Worm (Caenorhabditis elegans) whole organism, L4 larva: ENCODE results near the gene F54C9.14.

ENCODE experiments used
- F44E2.7 ChIP-seq: fragments of 200-800 bp; sonication (Bioruptor generic); IDR thresholded peaks from 2 replicates; pipeline ENCODE4 v2.1.2; 2022; ENCODE audit warnings: missing genetic modification characterization, missing compliant biosample characterization
- F49E8.2 ChIP-seq: sonication (generic microtip); optimal IDR thresholded peaks from 2 replicates; lab custom pipeline; 2016; ENCODE audit warnings: missing compliant biosample characterization, mild to moderate bottlenecking, missing genetic modification characterization, borderline replicate concordance
- Y75B8A.6 ChIP-seq: fragments of 200-800 bp; sonication (Bioruptor generic); IDR thresholded peaks from 2 replicates; pipeline ENCODE4 v1.3.6; 2022; ENCODE audit warnings: missing genetic modification reagents, missing genetic modification characterization, missing compliant biosample characterization
- ZK546.5 ChIP-seq, 2 experiments: sonication (generic microtip); optimal IDR thresholded peaks; 2 replicates each; lab custom pipeline; 2017; ENCODE audit warnings: missing biosample characterization in 2 of 2, missing genetic modification characterization in 2 of 2
- arid-1 ChIP-seq: fragments of 200-800 bp; sonication (Bioruptor generic); conservative IDR thresholded peaks from 2 replicates; pipeline ENCODE4 v1.3.6; 2022; ENCODE audit warnings: missing genetic modification reagents, missing genetic modification characterization, missing compliant biosample characterization
- ceh-20 ChIP-seq: fragments of 200-800 bp; sonication (Bioruptor generic); IDR thresholded peaks from 2 replicates; pipeline ENCODE4 v1.3.6; 2022; ENCODE audit warnings: missing genetic modification reagents, missing genetic modification characterization, missing compliant biosample characterization
- ceh-32 ChIP-seq: sonication (generic microtip); optimal IDR thresholded peaks from 2 replicates; lab custom pipeline; 2016; ENCODE audit warnings: mild to moderate bottlenecking, missing genetic modification characterization, missing compliant biosample characterization; ENCODE audit not compliant: poor library complexity
- ceh-82 ChIP-seq: sonication (generic microtip); optimal IDR thresholded peaks from 2 replicates; lab custom pipeline; 2017; ENCODE audit warnings: missing biosample characterization, missing genetic modification characterization
- ces-1 ChIP-seq: fragments of 150-350 bp; sonication (generic microtip); optimal IDR thresholded peaks from 4 replicates; lab custom pipeline; 2014; ENCODE audit warnings: missing biosample characterization, missing genetic modification reagents, missing genetic modification characterization
- daf-16 ChIP-seq, 3 experiments: sonication (generic microtip); optimal IDR thresholded peaks; 2 replicates each; lab custom pipeline; 2016 to 2017; ENCODE audit warnings: missing genetic modification characterization in 3 of 3, missing genetic modification reagents in 3 of 3, mild to moderate bottlenecking in 2 of 3, missing compliant biosample characterization in 2 of 3, missing biosample characterization in 1 of 3, moderate library complexity in 1 of 3
- daf-8 ChIP-seq: fragments of 200-800 bp; sonication (Bioruptor generic); IDR thresholded peaks from 2 replicates; pipeline ENCODE4 v1.3.6; 2022; ENCODE audit warnings: missing genetic modification characterization, missing compliant biosample characterization
- dmd-6 ChIP-seq: fragments of 200-800 bp; sonication (Bioruptor generic); IDR thresholded peaks from 2 replicates; pipeline ENCODE4 v1.3.6; 2022; ENCODE audit warnings: missing genetic modification reagents, missing genetic modification characterization, missing compliant biosample characterization
- dmd-8 ChIP-seq: fragments of 200-800 bp; sonication (Bioruptor generic); IDR thresholded peaks from 2 replicates; pipeline ENCODE4 v1.3.6; 2022; ENCODE audit warnings: missing genetic modification characterization, missing compliant biosample characterization
- dmd-9 ChIP-seq: fragments of 200-800 bp; sonication (Bioruptor generic); IDR thresholded peaks from 2 replicates; pipeline ENCODE4 v1.3.6; 2022; ENCODE audit warnings: missing genetic modification reagents, missing genetic modification characterization, missing compliant biosample characterization
- dpl-1 ChIP-seq: fragments of 150-350 bp; optimal IDR thresholded peaks from 2 replicates; lab custom pipeline; 2014; ENCODE audit warnings: missing biosample characterization, missing genetic modification reagents, missing genetic modification characterization
- dve-1 ChIP-seq: sonication (generic microtip); optimal IDR thresholded peaks from 2 replicates; lab custom pipeline; 2017; ENCODE audit warnings: antibody characterized with exemption, mild to moderate bottlenecking, missing genetic modification characterization, missing compliant biosample characterization; ENCODE audit not compliant: insufficient read depth
- egl-27 ChIP-seq: sonication (generic microtip); optimal IDR thresholded peaks from 3 replicates; lab custom pipeline; 2017; ENCODE audit warnings: missing biosample characterization, missing genetic modification reagents, missing genetic modification characterization
- gei-8 ChIP-seq: fragments of 200-800 bp; sonication (Bioruptor generic); optimal IDR thresholded peaks from 2 replicates; lab custom pipeline; 2018; ENCODE audit warnings: mild to moderate bottlenecking, missing genetic modification characterization, missing compliant biosample characterization
- hif-1 ChIP-seq, 2 experiments: sonication (generic microtip); optimal IDR thresholded peaks; 2 replicates each; lab custom pipeline; 2016 to 2017; ENCODE audit warnings: missing compliant biosample characterization in 2 of 2, missing genetic modification characterization in 2 of 2, missing genetic modification reagents in 2 of 2, missing genotype in 2 of 2, mild to moderate bottlenecking in 1 of 2
- hlh-11 ChIP-seq: fragments of 200-800 bp; sonication (Bioruptor generic); optimal IDR thresholded peaks from 2 replicates; lab custom pipeline; 2018; ENCODE audit warnings: mild to moderate bottlenecking, missing genetic modification characterization, missing compliant biosample characterization
- hmg-1.1 ChIP-seq: fragments of 200-800 bp; sonication (Bioruptor generic); IDR thresholded peaks from 2 replicates; pipeline ENCODE4 v1.3.6; 2022; ENCODE audit warnings: missing genetic modification reagents, missing genetic modification characterization, missing compliant biosample characterization
- jun-1 ChIP-seq: fragments of 150-350 bp; optimal IDR thresholded peaks from 2 replicates; lab custom pipeline; 2014; ENCODE audit warnings: missing biosample characterization, missing genetic modification reagents, missing genetic modification characterization
- lin-1 ChIP-seq: fragments of 200-800 bp; sonication (Bioruptor generic); IDR thresholded peaks from 2 replicates; pipeline ENCODE4 v1.3.6; 2022; ENCODE audit warnings: missing genetic modification reagents, missing genetic modification characterization, missing compliant biosample characterization
- lin-13 ChIP-seq: fragments of 150-350 bp; optimal IDR thresholded peaks from 2 replicates; lab custom pipeline; 2014; ENCODE audit warnings: missing biosample characterization, missing genetic modification reagents, missing genetic modification characterization
- lin-38 ChIP-seq: fragments of 200-800 bp; sonication (Bioruptor generic); IDR thresholded peaks from 2 replicates; pipeline ENCODE4 v1.3.6; 2022; ENCODE audit warnings: missing genetic modification reagents, missing genetic modification characterization, missing compliant biosample characterization
- lir-3 ChIP-seq: sonication (generic microtip); optimal IDR thresholded peaks from 2 replicates; lab custom pipeline; 2016; ENCODE audit warnings: mild to moderate bottlenecking, missing genetic modification characterization, missing compliant biosample characterization
- madf-9 ChIP-seq: fragments of 200-800 bp; sonication (Bioruptor generic); conservative IDR thresholded peaks from 2 replicates; pipeline ENCODE4 v1.3.6; 2022; ENCODE audit warnings: missing genetic modification reagents, missing genetic modification characterization, missing compliant biosample characterization
- mdl-1 ChIP-seq, 2 experiments: fragments of 150-350 bp in 1 of 2; sonication (generic microtip) in 1 of 2; optimal IDR thresholded peaks; 2 replicates each; lab custom pipeline; 2014 to 2017; ENCODE audit warnings: missing biosample characterization in 2 of 2, missing genetic modification characterization in 2 of 2
- mep-1 ChIP-seq: fragments of 150-350 bp; sonication (generic microtip); optimal IDR thresholded peaks from 3 replicates; lab custom pipeline; 2014; ENCODE audit warnings: missing biosample characterization, missing genetic modification characterization
- mes-2 ChIP-seq: sonication (generic microtip); optimal IDR thresholded peaks from 2 replicates; lab custom pipeline; 2016; ENCODE audit warnings: missing genotype, mild to moderate bottlenecking, missing genetic modification characterization, missing compliant biosample characterization; ENCODE audit not compliant: poor library complexity, severe bottlenecking
- mxl-2 ChIP-seq: fragments of 200-800 bp; sonication (Bioruptor generic); conservative IDR thresholded peaks from 2 replicates; pipeline ENCODE4 v1.3.6; 2022; ENCODE audit warnings: missing genetic modification reagents, missing genetic modification characterization, missing compliant biosample characterization
- nhr-102 ChIP-seq: sonication (generic microtip); optimal IDR thresholded peaks from 2 replicates; lab custom pipeline; 2016; ENCODE audit warnings: mild to moderate bottlenecking, missing genetic modification characterization, moderate library complexity, missing compliant biosample characterization
- nhr-11 ChIP-seq: fragments of 150-350 bp; optimal IDR thresholded peaks from 2 replicates; lab custom pipeline; 2014; ENCODE audit warnings: missing biosample characterization, missing genetic modification characterization
- nhr-111 ChIP-seq: fragments of 200-800 bp; sonication (Bioruptor generic); optimal IDR thresholded peaks from 2 replicates; lab custom pipeline; 2018; ENCODE audit warnings: mild to moderate bottlenecking, missing genetic modification characterization, missing compliant biosample characterization
- nhr-25 ChIP-seq: sonication (generic microtip); optimal IDR thresholded peaks from 2 replicates; lab custom pipeline; 2017; ENCODE audit warnings: missing genetic modification characterization, mild to moderate bottlenecking, missing compliant biosample characterization, antibody characterized with exemption, moderate library complexity, borderline replicate concordance; ENCODE audit not compliant: insufficient read depth
- nhr-41 ChIP-seq: fragments of 200-800 bp; sonication (Bioruptor generic); IDR thresholded peaks from 2 replicates; pipeline ENCODE4 v1.3.6; 2022; ENCODE audit warnings: missing genetic modification reagents, missing genetic modification characterization, missing compliant biosample characterization
- nhr-42 ChIP-seq: fragments of 200-800 bp; sonication (Bioruptor generic); IDR thresholded peaks from 2 replicates; pipeline ENCODE4 v1.3.6; 2022; ENCODE audit warnings: missing genetic modification characterization, missing compliant biosample characterization
- nhr-48 ChIP-seq: sonication (generic microtip); optimal IDR thresholded peaks from 2 replicates; lab custom pipeline; 2016; ENCODE audit warnings: mild to moderate bottlenecking, missing genetic modification characterization, missing compliant biosample characterization
- nhr-6 ChIP-seq: fragments of 150-350 bp; optimal IDR thresholded peaks from 2 replicates; lab custom pipeline; 2014; ENCODE audit warnings: missing biosample characterization, missing genetic modification characterization
- rbr-2 ChIP-seq: sonication (generic microtip); optimal IDR thresholded peaks from 2 replicates; lab custom pipeline; 2016; ENCODE audit warnings: missing genotype, missing genetic modification characterization, missing compliant biosample characterization
- saeg-2 ChIP-seq: fragments of 200-800 bp; sonication (Bioruptor generic); IDR thresholded peaks from 2 replicates; pipeline ENCODE4 v1.3.6; 2022; ENCODE audit warnings: missing genetic modification reagents, missing genetic modification characterization, missing compliant biosample characterization
- skn-1 ChIP-seq: fragments of 150-350 bp; optimal IDR thresholded peaks from 2 replicates; lab custom pipeline; 2014; ENCODE audit warnings: missing biosample characterization, missing genetic modification characterization
- tra-1 ChIP-seq: fragments of 200-800 bp; sonication (Bioruptor generic); IDR thresholded peaks from 2 replicates; pipeline ENCODE4 v1.3.6; 2022; ENCODE audit warnings: missing genetic modification reagents, missing genetic modification characterization, missing compliant biosample characterization
- unc-130 ChIP-seq: sonication (generic microtip); optimal IDR thresholded peaks from 2 replicates; lab custom pipeline; 2016; ENCODE audit warnings: missing genetic modification reagents, missing genetic modification characterization, missing compliant biosample characterization
- unc-39 ChIP-seq: sonication (generic microtip); optimal IDR thresholded peaks from 2 replicates; lab custom pipeline; 2017; ENCODE audit warnings: missing biosample characterization, missing genetic modification characterization
- zag-1 ChIP-seq: fragments of 150-350 bp; optimal IDR thresholded peaks from 2 replicates; lab custom pipeline; 2014; ENCODE audit warnings: missing biosample characterization, missing genetic modification characterization
- zfp-3 ChIP-seq: fragments of 200-800 bp; sonication (Bioruptor generic); conservative IDR thresholded peaks from 2 replicates; pipeline ENCODE4 v1.3.6; 2022; ENCODE audit warnings: missing genetic modification reagents, missing genetic modification characterization, missing compliant biosample characterization
- zip-11 ChIP-seq: fragments of 200-800 bp; sonication (Bioruptor generic); IDR thresholded peaks from 2 replicates; pipeline ENCODE4 v1.3.6; 2022; ENCODE audit warnings: missing genetic modification characterization, missing compliant biosample characterization

The F54C9.14 gene

DNA sequence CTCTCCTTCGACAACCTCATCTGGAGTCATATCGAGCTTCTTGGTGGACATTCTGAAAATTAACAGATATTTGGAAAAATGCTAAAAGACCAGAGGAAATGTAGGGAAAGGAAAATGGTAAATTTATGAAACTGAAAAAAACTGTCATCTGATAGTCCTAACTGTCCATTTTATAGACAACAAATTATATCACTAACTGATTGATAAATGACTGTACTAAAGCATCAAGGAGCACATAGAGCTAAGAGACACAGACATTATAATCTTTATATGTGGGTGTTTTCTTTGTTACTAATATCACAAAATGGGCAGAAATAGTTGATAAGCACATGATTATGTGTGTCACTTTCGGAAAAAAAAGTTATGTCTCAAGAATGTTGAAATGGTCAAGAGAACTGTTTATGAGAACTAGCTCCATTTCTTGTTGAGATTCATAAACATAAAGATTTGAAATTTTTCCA, 4.7 kb downstream of the F54C9.14 start, which contains the start of gene F54C9.3 (continued):
- peak; percentile 82 for TF ChIP-seq hlh-11 (tag; lab: Kevin White, UChicago)
- no peak for TF ChIP-seq zip-11 (GFP tag; lab: Robert Waterston, UW)
- TF ChIP-seq dve-1 (tag; lab: Kevin White, UChicago), result peak; percentile 92
- TF ChIP-seq dmd-9, result no peak
- peak; percentile 62 for TF ChIP-seq lin-1 (GFP tag; lab: Robert Waterston, UW)
- no peak for TF ChIP-seq F49E8.2 (tag; lab: Kevin White, UChicago)
- TF ChIP-seq mdl-1 (tag; optimal IDR thresholded peaks at IDR 0.05; lab: Kevin White, UChicago), result no peak
- TF ChIP-seq lin-38 (GFP tag; lab: Robert Waterston, UW), result peak; percentile 16
- TF ChIP-seq egl-27 (tag; lab: Kevin White, UChicago), result no peak
- no peak for TF ChIP-seq ceh-32 (tag; lab: Kevin White, UChicago)
- no peak for TF ChIP-seq nhr-6 (tag; lab: Kevin White, UChicago)
- TF ChIP-seq gei-8 (GFP tag; lab: Kevin White, UChicago), result no peak
- TF ChIP-seq arid-1 (GFP tag; lab: Robert Waterston, UW), result no peak
- TF ChIP-seq jun-1 (tag; lab: Kevin White, UChicago), result peak; percentile 67
- TF ChIP-seq nhr-48 (tag; lab: Kevin White, UChicago), result peak; percentile 30
- no peak for TF ChIP-seq dmd-8 (GFP tag; lab: Robert Waterston, UW)
- TF ChIP-seq nhr-42 (GFP tag; lab: Robert Waterston, UW), result no peak
- no peak for TF ChIP-seq nhr-41
- TF ChIP-seq ceh-82 (tag; lab: Kevin White, UChicago), result no peak
- no peak for TF ChIP-seq ces-1
- TF ChIP-seq nhr-111 (GFP tag; lab: Kevin White, UChicago), result no peak
- no peak for TF ChIP-seq hmg-1.1 (GFP tag; lab: Robert Waterston, UW)
- no peak for TF ChIP-seq unc-130 (GFP tag; lab: Kevin White, UChicago)
- TF ChIP-seq zag-1, result no peak
- no peak for TF ChIP-seq nhr-25 (tag; lab: Kevin White, UChicago)
- no peak for TF ChIP-seq unc-39
- TF ChIP-seq Y75B8A.6, result no peak
- TF ChIP-seq hif-1 (tag; optimal IDR thresholded peaks at IDR 0.05; lab: Kevin White, UChicago), result no peak
- peak; percentile 3 for TF ChIP-seq nhr-102
- no peak for TF ChIP-seq madf-9 (GFP tag; lab: Robert Waterston, UW)
- TF ChIP-seq ZK546.5 (tag; optimal IDR thresholded peaks at IDR 0.05; lab: Kevin White, UChicago), result no peak
- no peak for TF ChIP-seq lir-3 (tag; lab: Kevin White, UChicago)
- TF ChIP-seq mes-2 (tag; lab: Kevin White, UChicago), result no peak
- no peak for TF ChIP-seq dpl-1 (GFP tag; lab: Kevin White, UChicago)
- no peak for TF ChIP-seq lin-13 (GFP tag; lab: Kevin White, UChicago)
- TF ChIP-seq zfp-3 (GFP tag; lab: Robert Waterston, UW), result no peak
- peak; percentile 68 for TF ChIP-seq mep-1 (tag; lab: Kevin White, UChicago)
- peak in 1 of 2 experiments; percentile 14 for TF ChIP-seq daf-16 (GFP tag; optimal IDR thresholded peaks at IDR 0.05; lab: Kevin White, UChicago)
- peak; percentile 84 for TF ChIP-seq daf-16 (tag; optimal IDR thresholded peaks at IDR 0.05; lab: Kevin White, UChicago)
- no peak for TF ChIP-seq daf-8
- peak; percentile 92 for TF ChIP-seq dmd-6 (GFP tag; lab: Robert Waterston, UW)
- no peak for TF ChIP-seq nhr-11 (tag; lab: Kevin White, UChicago)
- TF ChIP-seq saeg-2, result no peak
- no peak for TF ChIP-seq skn-1
- no peak for TF ChIP-seq F44E2.7 (GFP tag; lab: Robert Waterston, UW)
- no peak for TF ChIP-seq mxl-2
- no peak for TF ChIP-seq rbr-2 (tag; lab: Kevin White, UChicago)
- TF ChIP-seq tra-1 (GFP tag; lab: Robert Waterston, UW), result peak; percentile 75; the same call in 1 of the 2 replicates
- TF ChIP-seq ceh-20 (GFP tag; lab: Robert Waterston, UW), result peak; percentile 96
